Worm (Caenorhabditis elegans): ENCODE data around the gene dpf-6.

ce11 chrIII:8051838-8052237 is 13.8 kb downstream of the dpf-6 start:
- TF ChIP-seq nhr-25 (tag; optimal IDR thresholded peaks at IDR 0.05; ENCODE audit: borderline replicate concordance, insufficient read depth) (no peak), egl-27 (tag; optimal IDR thresholded peaks at IDR 0.05) (no peak), ZK337.2 (GFP tag; IDR thresholded peaks at IDR 0.05) (no peak), lin-13 (GFP tag; optimal IDR thresholded peaks at IDR 0.05) (no peak), pha-4 (GFP tag; IDR thresholded peaks at IDR 0.05) (no peak), pha-4 (tag; optimal IDR thresholded peaks at IDR 0.05) (no peak), snpc-4 (tag; optimal IDR thresholded peaks at IDR 0.05) (no peak), gei-8 (GFP tag; optimal IDR thresholded peaks at IDR 0.05) (no peak), jun-1 (tag; optimal IDR thresholded peaks at IDR 0.05) (no peak), fos-1 (tag; optimal IDR thresholded peaks at IDR 0.05) (no peak), aha-1 (tag) (no peak)
